Worm (Caenorhabditis elegans) whole organism, L3 larva: Measurements from ENCODE around the gene ZK697.8.

Experiments used
- ama-1 ChIP-seq: fragments of 150-350 bp; optimal IDR thresholded peaks from 2 replicates; lab custom pipeline; 2018
- ceh-28 ChIP-seq: fragments of 150-350 bp; optimal IDR thresholded peaks from 2 replicates; lab custom pipeline; 2014; ENCODE audit warnings: missing biosample characterization, missing genetic modification reagents, missing genetic modification characterization
- egl-27 ChIP-seq: sonication (generic microtip); optimal IDR thresholded peaks from 4 replicates; lab custom pipeline; 2017; ENCODE audit warnings: missing biosample characterization, missing genetic modification reagents, missing genetic modification characterization
- mdl-1 ChIP-seq: fragments of 150-350 bp; optimal IDR thresholded peaks from 2 replicates; lab custom pipeline; 2014; ENCODE audit warnings: missing biosample characterization, missing genetic modification characterization
- nhr-12 ChIP-seq: fragments of 150-350 bp; optimal IDR thresholded peaks from 2 replicates; lab custom pipeline; 2014; ENCODE audit warnings: missing biosample characterization, missing genetic modification characterization
- nhr-77 ChIP-seq: fragments of 150-350 bp; optimal IDR thresholded peaks from 2 replicates; lab custom pipeline; 2014; ENCODE audit warnings: missing biosample characterization, missing genetic modification characterization
- sea-2 ChIP-seq: fragments of 150-350 bp; sonication (generic microtip); optimal IDR thresholded peaks from 4 replicates; lab custom pipeline; 2014; ENCODE audit warnings: missing biosample characterization, missing genetic modification reagents, missing genetic modification characterization
- snpc-4 ChIP-seq: fragments of 150-350 bp; optimal IDR thresholded peaks from 2 replicates; lab custom pipeline; 2014; ENCODE audit warnings: missing biosample characterization, missing genetic modification characterization
- tbx-2 ChIP-seq: sonication (generic microtip); optimal IDR thresholded peaks from 2 replicates; lab custom pipeline; 2016; ENCODE audit warnings: mild to moderate bottlenecking, missing genetic modification characterization, missing compliant biosample characterization
- zag-1 ChIP-seq: fragments of 150-350 bp; optimal IDR thresholded peaks from 2 replicates; lab custom pipeline; 2014; ENCODE audit warnings: missing biosample characterization, missing genetic modification characterization
- ztf-11 ChIP-seq: fragments of 150-350 bp; optimal IDR thresholded peaks from 2 replicates; lab custom pipeline; 2014; ENCODE audit warnings: missing biosample characterization, missing genetic modification characterization

DNA sequence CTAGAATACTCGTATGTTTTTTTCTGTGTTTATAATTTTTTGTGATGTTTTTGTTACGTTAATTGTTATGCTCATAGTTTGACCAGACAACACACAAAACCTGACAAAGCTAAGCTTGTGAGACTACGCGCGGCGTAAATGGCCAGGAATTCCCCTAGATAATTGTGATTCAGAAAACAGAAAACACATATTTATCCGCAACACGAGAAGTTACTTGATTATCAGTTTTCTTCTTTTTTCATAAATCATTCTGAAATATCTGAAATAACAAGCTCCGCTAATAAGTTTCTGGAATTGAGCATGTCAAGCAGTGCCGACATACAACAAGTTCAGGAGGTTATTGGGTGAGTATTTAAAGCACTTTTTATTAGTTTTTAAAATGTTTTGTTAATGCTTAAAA lies 38.0 kb downstream of the ZK697.8 start, which contains the start of gene srw-100:
- TF ChIP-seq mdl-1 (no peak), tbx-2 (tag; lab: Kevin White, UChicago) (no peak), ama-1 (lab: Kevin White, UChicago) (no peak), nhr-77 (tag; lab: Kevin White, UChicago) (no peak), ztf-11 (no peak), egl-27 (no peak), snpc-4 (tag; lab: Kevin White, UChicago) (no peak), nhr-12 (no peak), sea-2 (no peak), ceh-28 (tag; lab: Kevin White, UChicago) (no peak), zag-1 (no peak)
